Fruit fly (Drosophila melanogaster): ENCODE data around the gene CG10445.

DNA sequence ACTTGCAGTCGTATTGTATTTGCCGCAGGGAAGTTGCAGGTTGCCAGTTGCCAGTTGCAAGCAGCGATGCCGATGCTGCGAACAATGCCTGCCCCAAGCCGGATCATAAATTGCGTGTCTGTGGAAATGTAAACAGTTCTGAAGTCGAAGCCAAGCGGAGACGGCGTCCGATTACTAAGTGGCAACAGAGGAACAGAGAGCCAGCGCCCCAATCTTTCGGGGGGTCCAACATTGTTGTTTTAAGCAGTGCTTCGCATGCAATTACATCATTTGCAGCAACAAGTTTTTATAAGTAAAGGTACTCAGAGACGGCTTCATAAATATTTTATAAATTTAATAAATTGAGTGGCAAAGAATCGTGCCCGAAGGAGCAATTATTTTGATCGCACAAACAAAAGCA lies 34.4 kb upstream of the CG10445 start:
- no peak for TF ChIP-seq usp (GFP tag; optimal IDR thresholded peaks at IDR 0.05)
- no peak for TF ChIP-seq CG32264 (GFP tag; optimal IDR thresholded peaks at IDR 0.05)
- no peak for TF ChIP-seq GATAd (GFP tag; optimal IDR thresholded peaks at IDR 0.05)
